Fruit fly (Drosophila melanogaster) whole organism, embryonic: Measurements from ENCODE around the gene CG11279.

ENCODE experiments used
- BEAF-32 ChIP-seq: fragments of 200-800 bp; sonication (Bioruptor generic); optimal IDR thresholded peaks from 3 replicates; lab custom pipeline; 2017; ENCODE audit warnings: missing biosample characterization, missing genetic modification characterization, mild to moderate bottlenecking, moderate library complexity, missing genetic modification reagents
- CG11723 ChIP-seq: fragments of 200-800 bp; sonication (Bioruptor generic); optimal IDR thresholded peaks from 2 replicates; lab custom pipeline; 2017; ENCODE audit warnings: missing biosample characterization, mild to moderate bottlenecking, missing genetic modification characterization
- CG12659 ChIP-seq: fragments of 200-800 bp; sonication (Bioruptor generic); optimal IDR thresholded peaks from 3 replicates; lab custom pipeline; 2017; ENCODE audit warnings: mild to moderate bottlenecking, missing biosample characterization, missing genetic modification reagents, missing genetic modification characterization
- CG14860 ChIP-seq: fragments of 200-800 bp; sonication (Bioruptor generic); IDR thresholded peaks from 3 replicates; pipeline ENCODE4 v1.3.6; 2022; ENCODE audit warnings: missing biosample characterization, missing genetic modification characterization; ENCODE audit not compliant: partially characterized antibody
- CG1529 ChIP-seq: fragments of 200-800 bp; sonication (Bioruptor generic); optimal IDR thresholded peaks from 3 replicates; lab custom pipeline; 2018; ENCODE audit warnings: missing biosample characterization, missing genetic modification characterization
- CG17385 ChIP-seq: fragments of 200-800 bp; sonication (Bioruptor generic); optimal IDR thresholded peaks from 3 replicates; lab custom pipeline; 2018; ENCODE audit warnings: missing biosample characterization, mild to moderate bottlenecking, missing genetic modification characterization
- CG17568 ChIP-seq: fragments of 200-800 bp; sonication (Bioruptor generic); optimal IDR thresholded peaks from 2 replicates; lab custom pipeline; 2018; ENCODE audit warnings: missing biosample characterization, mild to moderate bottlenecking, missing genetic modification characterization, moderate library complexity
- CG17829 ChIP-seq: fragments of 200-800 bp; optimal IDR thresholded peaks from 2 replicates; lab custom pipeline; 2019; ENCODE audit warnings: missing biosample characterization, mild to moderate bottlenecking, missing genetic modification characterization, moderate library complexity
- CG1832 ChIP-seq: fragments of 200-800 bp; sonication (Bioruptor generic); optimal IDR thresholded peaks from 2 replicates; lab custom pipeline; 2017; ENCODE audit warnings: missing biosample characterization, mild to moderate bottlenecking, missing genetic modification characterization, inconsistent platforms
- CG18476 ChIP-seq: fragments of 200-800 bp; sonication (Bioruptor generic); optimal IDR thresholded peaks from 2 replicates; lab custom pipeline; 2016; ENCODE audit warnings: missing biosample characterization, mild to moderate bottlenecking, missing genetic modification characterization
- CG2678 ChIP-seq: fragments of 200-800 bp; sonication (Bioruptor generic); optimal IDR thresholded peaks from 3 replicates; lab custom pipeline; 2019; ENCODE audit warnings: missing biosample characterization, mild to moderate bottlenecking, missing genetic modification characterization, moderate library complexity
- CG3065 ChIP-seq: fragments of 200-800 bp; sonication (Bioruptor generic); optimal IDR thresholded peaks from 2 replicates; lab custom pipeline; 2016; ENCODE audit warnings: missing biosample characterization, missing genetic modification characterization
- CG3281 ChIP-seq: fragments of 200-800 bp; sonication (Bioruptor generic); optimal IDR thresholded peaks from 3 replicates; lab custom pipeline; 2017; ENCODE audit warnings: missing biosample characterization, mild to moderate bottlenecking, missing genetic modification characterization
- CG3726 ChIP-seq: fragments of 200-800 bp; sonication (Bioruptor generic); IDR thresholded peaks from 3 replicates; pipeline ENCODE4, ENCODE4 v1.3.6; 2022; ENCODE audit warnings: missing biosample characterization, missing genetic modification characterization
- CG4617 ChIP-seq: fragments of 200-800 bp; sonication (Bioruptor generic); optimal IDR thresholded peaks from 3 replicates; lab custom pipeline; 2016; ENCODE audit warnings: missing biosample characterization, missing genetic modification characterization, borderline replicate concordance
- CG7963 ChIP-seq: fragments of 200-800 bp; sonication (Bioruptor generic); IDR thresholded peaks from 3 replicates; pipeline ENCODE4 v1.3.6; 2022; ENCODE audit warnings: missing biosample characterization, missing genetic modification characterization; ENCODE audit not compliant: partially characterized antibody
- CG8765 ChIP-seq: fragments of 200-800 bp; sonication (Bioruptor generic); IDR thresholded peaks from 2 replicates; pipeline ENCODE4 v1.3.6; 2022; ENCODE audit warnings: missing biosample characterization, missing genetic modification characterization
- CG8944 ChIP-seq: fragments of 200-800 bp; sonication (Bioruptor generic); optimal IDR thresholded peaks from 3 replicates; lab custom pipeline; 2016; ENCODE audit warnings: missing biosample characterization, missing genetic modification characterization
- CG9727 ChIP-seq: fragments of 200-800 bp; sonication (Bioruptor generic); optimal IDR thresholded peaks from 3 replicates; lab custom pipeline; 2017; ENCODE audit warnings: missing biosample characterization, mild to moderate bottlenecking, missing genetic modification characterization
- CG9932 ChIP-seq: fragments of 200-800 bp; sonication (Bioruptor generic); IDR thresholded peaks from 2 replicates; pipeline ENCODE4 v1.3.6; 2022; ENCODE audit warnings: missing biosample characterization, missing genetic modification characterization
- D ChIP-seq, 2 experiments: fragments of 200-800 bp in 1 of 2; fragments of >200 bp in 1 of 2; sonication (Bioruptor generic) in 1 of 2; optimal IDR thresholded peaks; 2 replicates in 1 of 2; 3 replicates in 1 of 2; lab custom pipeline; 2017; ENCODE audit warnings: mild to moderate bottlenecking in 1 of 2, missing biosample characterization in 1 of 2, missing genetic modification characterization in 1 of 2, missing genetic modification reagents in 1 of 2
- D19A ChIP-seq: fragments of 200-800 bp; optimal IDR thresholded peaks from 3 replicates; lab custom pipeline; 2019; ENCODE audit warnings: missing biosample characterization, mild to moderate bottlenecking, missing genetic modification characterization, moderate library complexity
- Dll ChIP-seq: fragments of 200-800 bp; sonication (Bioruptor generic); IDR thresholded peaks from 4 replicates; pipeline ENCODE4 v1.3.6; 2022; ENCODE audit warnings: missing biosample characterization, missing genetic modification characterization; ENCODE audit not compliant: partially characterized antibody
- Hr39 ChIP-seq: fragments of >200 bp; optimal IDR thresholded peaks from 2 replicates; lab custom pipeline; 2017
- Lpt ChIP-seq: fragments of >200 bp; optimal IDR thresholded peaks from 2 replicates; lab custom pipeline; 2018; ENCODE audit warnings: missing biosample characterization, missing genetic modification characterization
- Med ChIP-seq: fragments of 200-800 bp; sonication (Bioruptor generic); peaks from one replicate; lab custom pipeline; 2016; ENCODE audit warnings: missing biosample characterization, missing genetic modification characterization, mild to moderate bottlenecking, inconsistent platforms, moderate library complexity
- NC2β ChIP-seq: fragments of 200-800 bp; sonication (Bioruptor generic); optimal IDR thresholded peaks from 2 replicates; lab custom pipeline; 2016; ENCODE audit warnings: missing biosample characterization, missing genetic modification characterization
- Sox100B ChIP-seq: fragments of 200-800 bp; sonication (Bioruptor generic); optimal IDR thresholded peaks from 3 replicates; lab custom pipeline; 2018; ENCODE audit warnings: missing biosample characterization, mild to moderate bottlenecking, missing genetic modification characterization
- Taf1 ChIP-seq: fragments of 200-800 bp; sonication (Bioruptor generic); IDR thresholded peaks from 2 replicates; pipeline ENCODE4 v1.3.6; 2022; ENCODE audit warnings: missing biosample characterization, missing genetic modification characterization
- br ChIP-seq: fragments of >200 bp; optimal IDR thresholded peaks from 2 replicates; lab custom pipeline; 2017
- corto ChIP-seq: fragments of 200-800 bp; sonication (Bioruptor generic); optimal IDR thresholded peaks from 2 replicates; lab custom pipeline; 2016; ENCODE audit warnings: missing biosample characterization, mild to moderate bottlenecking, missing genetic modification characterization, moderate library complexity
- dpn ChIP-seq, 2 experiments: fragments of 200-800 bp; sonication (Bioruptor generic); optimal IDR thresholded peaks; 3 replicates each; lab custom pipeline; 2016; ENCODE audit warnings: missing biosample characterization in 2 of 2, missing genetic modification characterization in 2 of 2
- hth ChIP-seq: fragments of >200 bp; optimal IDR thresholded peaks from 2 replicates; lab custom pipeline; 2017; ENCODE audit warnings: inconsistent platforms
- jigr1 ChIP-seq: fragments of 200-800 bp; sonication (Bioruptor generic); IDR thresholded peaks from 3 replicates; pipeline ENCODE4 v1.3.6; 2022; ENCODE audit warnings: missing biosample characterization, missing genetic modification characterization
- knrl ChIP-seq: fragments of 200-800 bp; sonication (Bioruptor generic); IDR thresholded peaks from 3 replicates; pipeline ENCODE4 v1.3.6; 2022; ENCODE audit warnings: missing biosample characterization, missing genetic modification characterization; ENCODE audit not compliant: partially characterized antibody
- lab ChIP-seq: fragments of 200-800 bp; sonication (Bioruptor generic); optimal IDR thresholded peaks from 3 replicates; lab custom pipeline; 2017; ENCODE audit warnings: missing biosample characterization, missing genetic modification characterization, mild to moderate bottlenecking, moderate library complexity, missing genetic modification reagents
- mld ChIP-seq: fragments of 200-800 bp; sonication (Bioruptor generic); IDR thresholded peaks from 3 replicates; pipeline ENCODE4 v1.3.6; 2022; ENCODE audit warnings: missing biosample characterization, missing genetic modification characterization; ENCODE audit not compliant: partially characterized antibody
- nmo ChIP-seq: fragments of 200-800 bp; sonication (Bioruptor generic); optimal IDR thresholded peaks from 2 replicates; lab custom pipeline; 2018; ENCODE audit warnings: missing biosample characterization, mild to moderate bottlenecking, missing genetic modification characterization, moderate library complexity
- oc ChIP-seq: fragments of 200-800 bp; sonication (Bioruptor generic); optimal IDR thresholded peaks from 2 replicates; lab custom pipeline; 2018; ENCODE audit warnings: missing biosample characterization, mild to moderate bottlenecking, missing genetic modification characterization, moderate library complexity
- pb ChIP-seq: fragments of 200-800 bp; sonication (Bioruptor generic); optimal IDR thresholded peaks from 3 replicates; lab custom pipeline; 2016; ENCODE audit warnings: missing biosample characterization, missing genetic modification characterization
- pros ChIP-seq: fragments of 200-800 bp; sonication (Bioruptor generic); optimal IDR thresholded peaks from 3 replicates; lab custom pipeline; 2019; ENCODE audit warnings: missing biosample characterization, mild to moderate bottlenecking, missing genetic modification characterization, moderate library complexity
- pzg ChIP-seq: fragments of 200-800 bp; sonication (Bioruptor generic); optimal IDR thresholded peaks from 3 replicates; lab custom pipeline; 2018; ENCODE audit warnings: missing biosample characterization, mild to moderate bottlenecking, missing genetic modification characterization, moderate library complexity
- sens ChIP-seq: fragments of 200-800 bp; sonication (Bioruptor generic); peaks from one replicate; lab custom pipeline; 2016; ENCODE audit warnings: missing biosample characterization, missing genetic modification characterization
- sens-2 ChIP-seq: fragments of 200-800 bp; sonication (Bioruptor generic); IDR thresholded peaks from 2 replicates; pipeline ENCODE4 v1.3.6; 2022; ENCODE audit warnings: missing biosample characterization, missing genetic modification characterization
- sima ChIP-seq: fragments of 200-800 bp; sonication (Bioruptor generic); optimal IDR thresholded peaks from 2 replicates; lab custom pipeline; 2016; ENCODE audit warnings: missing biosample characterization, missing genetic modification characterization
- trem ChIP-seq: fragments of 200-800 bp; optimal IDR thresholded peaks from 3 replicates; lab custom pipeline; 2019; ENCODE audit warnings: missing biosample characterization, mild to moderate bottlenecking, missing genetic modification characterization, moderate library complexity
- zen ChIP-seq: fragments of 200-800 bp; sonication (Bioruptor generic); optimal IDR thresholded peaks from 3 replicates; lab custom pipeline; 2018; ENCODE audit warnings: missing biosample characterization, mild to moderate bottlenecking, missing genetic modification characterization, moderate library complexity
- zen2 ChIP-seq: fragments of 200-800 bp; sonication (Bioruptor generic); IDR thresholded peaks from 3 replicates; pipeline ENCODE4 v1.3.6; 2022; ENCODE audit warnings: missing biosample characterization, missing genetic modification characterization; ENCODE audit not compliant: partially characterized antibody

CG11279 gene

DNA sequence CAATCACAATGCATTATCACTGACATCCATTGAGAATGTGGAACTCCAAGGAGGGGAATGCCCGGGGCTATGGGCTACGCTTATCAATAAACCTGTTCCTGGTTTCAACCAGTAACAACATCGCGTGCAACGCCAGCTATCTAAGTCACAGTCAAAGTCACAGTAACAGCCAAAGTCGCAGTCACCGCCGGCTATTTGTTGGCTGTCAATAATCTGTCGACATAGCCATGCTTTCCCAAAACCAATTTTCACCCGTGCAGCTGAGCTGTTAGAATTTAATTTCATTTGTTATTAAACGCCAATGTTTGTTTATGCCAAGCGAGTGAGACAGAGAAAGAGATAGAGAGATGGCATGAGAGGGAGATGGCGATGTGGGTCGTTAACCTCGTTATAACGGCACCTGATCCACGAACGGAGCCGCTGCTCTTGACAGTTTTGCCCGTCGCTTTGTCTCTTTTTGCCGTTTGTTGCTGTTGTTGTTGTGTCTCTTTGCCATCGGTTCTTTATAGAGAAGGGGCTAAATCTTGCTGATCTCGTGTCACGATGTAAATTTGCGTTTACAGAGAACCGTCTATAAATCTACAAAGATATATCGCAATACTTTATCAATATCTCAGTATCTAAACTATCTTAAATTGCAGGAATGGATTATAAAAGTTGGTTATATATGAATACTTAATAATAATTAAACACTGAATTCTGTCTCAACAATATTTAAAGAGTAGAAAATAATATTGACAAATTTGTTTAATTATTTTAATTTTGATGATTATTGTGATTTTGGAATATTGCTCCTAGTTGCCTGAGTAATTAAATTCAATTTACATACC is 14.5 kb upstream of the CG11279 start (continued):
- TF ChIP-seq zen2 (GFP tag; lab: Robert Waterston, UW), result 0 out of 3 replicates have a peak, but pooled peaks have one; percentile 18
- TF ChIP-seq NC2β, result peak; percentile 26
- TF ChIP-seq mld (GFP tag; lab: Robert Waterston, UW), result no peak
- TF ChIP-seq pros (GFP tag; lab: Kevin White, UChicago), result peak; percentile 15
- no peak for TF ChIP-seq CG3065
- TF ChIP-seq nmo (GFP tag; lab: Kevin White, UChicago), result peak; percentile 30
- no peak for TF ChIP-seq Hr39 (lab: Kevin White, UChicago)
- TF ChIP-seq br (lab: Kevin White, UChicago), result no peak
- TF ChIP-seq CG8765 (GFP tag; lab: Robert Waterston, UW), result no peak
- peak; percentile 85 for TF ChIP-seq sens (GFP tag; lab: Kevin White, UChicago)
- TF ChIP-seq D (optimal IDR thresholded peaks at IDR 0.05; lab: Kevin White, UChicago), result peak; percentile 43
- no peak for TF ChIP-seq D (GFP tag; optimal IDR thresholded peaks at IDR 0.05; lab: Kevin White, UChicago)
- peak; percentile 29 for TF ChIP-seq CG12659 (GFP tag; lab: Kevin White, UChicago)
- peak; percentile 23 for TF ChIP-seq D19A (tag; lab: Kevin White, UChicago)
- no peak for TF ChIP-seq pzg (GFP tag; lab: Kevin White, UChicago)
- no peak for TF ChIP-seq lab (GFP tag; lab: Kevin White, UChicago)
- no peak for TF ChIP-seq hth (lab: Kevin White, UChicago)
- peak; percentile 57 for TF ChIP-seq Med (GFP tag; lab: Kevin White, UChicago)
- 0 out of 2 replicates have a peak, but pooled peaks have one; percentile 29 for TF ChIP-seq sens-2 (GFP tag; lab: Robert Waterston, UW)
- no peak for TF ChIP-seq CG7963 (GFP tag; lab: Robert Waterston, UW)
- TF ChIP-seq Dll, result peak; percentile 72
- no peak for TF ChIP-seq CG3726 (GFP tag; lab: Robert Waterston, UW)
- TF ChIP-seq CG9932 (GFP tag; lab: Robert Waterston, UW), result 0 out of 2 replicates have a peak, but pooled peaks have one; percentile 5
- no peak for TF ChIP-seq Taf1
- peak; percentile 60 for TF ChIP-seq CG9727 (GFP tag; lab: Kevin White, UChicago)
- no peak for TF ChIP-seq pb
- no peak for TF ChIP-seq jigr1 (GFP tag; lab: Robert Waterston, UW)
- TF ChIP-seq CG1529 (GFP tag; lab: Kevin White, UChicago), result peak; percentile 29
- no peak for TF ChIP-seq trem (tag; lab: Kevin White, UChicago)
- TF ChIP-seq CG4617, result no peak
- TF ChIP-seq knrl, result peak; percentile 29; the same call in 1 of the 3 replicates
- no peak for TF ChIP-seq zen (tag; lab: Kevin White, UChicago)
- TF ChIP-seq CG2678, result peak; percentile 42
- no peak for TF ChIP-seq dpn (GFP tag; optimal IDR thresholded peaks at IDR 0.05; lab: Kevin White, UChicago)
- no peak for TF ChIP-seq CG8944 (GFP tag; lab: Kevin White, UChicago)
- TF ChIP-seq CG17385 (GFP tag; lab: Kevin White, UChicago), result no peak
- peak; percentile 18 for TF ChIP-seq Sox100B (GFP tag; lab: Kevin White, UChicago)
- TF ChIP-seq CG18476 (GFP tag; lab: Kevin White, UChicago), result no peak
- TF ChIP-seq sima (GFP tag; lab: Kevin White, UChicago), result no peak
- TF ChIP-seq BEAF-32 (GFP tag; lab: Kevin White, UChicago), result peak; percentile 64
- TF ChIP-seq Lpt (GFP tag; lab: Kevin White, UChicago), result no peak
- no peak for TF ChIP-seq CG17568 (GFP tag; lab: Kevin White, UChicago)
- peak; percentile 55 for TF ChIP-seq CG1832 (GFP tag; lab: Kevin White, UChicago)
- no peak for TF ChIP-seq CG14860
- TF ChIP-seq CG3281, result peak; percentile 1
- peak; percentile 80 for TF ChIP-seq oc
- no peak for TF ChIP-seq corto (GFP tag; lab: Kevin White, UChicago)
- TF ChIP-seq CG17829 (tag; lab: Kevin White, UChicago), result peak; percentile 35
- no peak for TF ChIP-seq CG11723 (GFP tag; lab: Kevin White, UChicago)
